Fruit fly (Drosophila melanogaster) S2 (cell line): ENCODE data around the gene CG11816.

ENCODE experiments used
- CG8478 ChIP-seq: fragments of >200 bp; optimal IDR thresholded peaks from 2 replicates; lab custom pipeline; 2018
- CTCF ChIP-seq, 2 experiments: fragments of >200 bp; optimal IDR thresholded peaks; 2 replicates each; lab custom pipeline; 2018

Gene CG11816

dm6 chrX:13563042-13563441, 7.4 kb upstream of the CG11816 start:
- TF ChIP-seq CG8478 (lab: Kevin White, UChicago) (no peak), CTCF (optimal IDR thresholded peaks at IDR 0.05; lab: Kevin White, UChicago) (no peak)

dm6 chrX:13561371-13561770, 5.8 kb upstream of the CG11816 start, which contains the start of gene CG32633:
CG32633 (plus strand) TSS chrX:13561671.
- no peak for TF ChIP-seq CTCF (optimal IDR thresholded peaks at IDR 0.05; lab: Kevin White, UChicago)
- TF ChIP-seq CG8478 (lab: Kevin White, UChicago), result no peak

dm6 chrX:13556172-13556571, 572 bp upstream of the CG11816 start, which contains the start of gene CG32631:
CG32631 (plus strand) TSS chrX:13556472.
- no peak for TF ChIP-seq CTCF (optimal IDR thresholded peaks at IDR 0.05; lab: Kevin White, UChicago)

dm6 chrX:13543343-13543742, 12.3 kb downstream of the CG11816 start, which contains the start of gene Cpr12A:
Cpr12A (plus strand) TSS chrX:13543643.
- TF ChIP-seq CTCF (optimal IDR thresholded peaks at IDR 0.05; lab: Kevin White, UChicago) (no peak), CG8478 (lab: Kevin White, UChicago) (no peak)

- TF ChIP-seq CTCF (optimal IDR thresholded peaks at IDR 0.05; lab: Kevin White, UChicago) (no peak), CG8478 (lab: Kevin White, UChicago) (no peak)
Measured at dm6 chrX:13542084-13542483, 13.5 kb downstream of the CG11816 start.

dm6 chrX:13540920-13541605, 14.5 kb downstream of the CG11816 start:
- TF ChIP-seq CTCF (optimal IDR thresholded peaks at IDR 0.05; lab: Kevin White, UChicago) (no peak), CG8478 (lab: Kevin White, UChicago) (no peak)

dm6 chrX:13539448-13539847, 16.2 kb downstream of the CG11816 start:
- no peak for TF ChIP-seq CTCF (optimal IDR thresholded peaks at IDR 0.05; lab: Kevin White, UChicago)
- TF ChIP-seq CG8478 (lab: Kevin White, UChicago), result no peak

dm6 chrX:13536776-13537175, 18.8 kb downstream of the CG11816 start:
- TF ChIP-seq CTCF (optimal IDR thresholded peaks at IDR 0.05; lab: Kevin White, UChicago) (no peak), CG8478 (lab: Kevin White, UChicago) (no peak)

- no peak for TF ChIP-seq CG8478 (lab: Kevin White, UChicago)
Measured at dm6 chrX:13534100-13534499, 21.5 kb downstream of the CG11816 start, which contains the start of gene CG15756. CG15756 (plus strand) TSS chrX:13534400.

- TF ChIP-seq CG8478 (lab: Kevin White, UChicago), result no peak
- TF ChIP-seq CTCF (optimal IDR thresholded peaks at IDR 0.05; lab: Kevin White, UChicago), result no peak
Measured at dm6 chrX:13530199-13530788, 25.3 kb downstream of the CG11816 start, which contains the start of gene CG44428. CG44428 (minus strand) TSS chrX:13530249.

dm6 chrX:13529673-13530072, 25.9 kb downstream of the CG11816 start:
- TF ChIP-seq CTCF (optimal IDR thresholded peaks at IDR 0.05; lab: Kevin White, UChicago) (no peak), CG8478 (lab: Kevin White, UChicago) (no peak)

- TF ChIP-seq CTCF (optimal IDR thresholded peaks at IDR 0.05; lab: Kevin White, UChicago) (no peak), CG8478 (lab: Kevin White, UChicago) (no peak)
Measured at dm6 chrX:13527706-13528105, 27.9 kb downstream of the CG11816 start, which contains the start of gene CG15754. CG15754 (plus strand) TSS chrX:13528006.
